Worm (Caenorhabditis elegans) whole organism, L4 larva: ENCODE data around the gene Y75B8A.18.

Experiments used
- F26F4.8 ChIP-seq: fragments of 200-800 bp; sonication (Bioruptor generic); conservative IDR thresholded peaks from 2 replicates; pipeline ENCODE4 v1.3.6; 2022; ENCODE audit warnings: missing genetic modification characterization, missing compliant biosample characterization
- F37D6.2 ChIP-seq: sonication (generic microtip); optimal IDR thresholded peaks from 2 replicates; lab custom pipeline; 2016; ENCODE audit warnings: mild to moderate bottlenecking, missing genetic modification characterization, missing compliant biosample characterization
- F49E8.2 ChIP-seq: sonication (generic microtip); optimal IDR thresholded peaks from 2 replicates; lab custom pipeline; 2016; ENCODE audit warnings: missing compliant biosample characterization, mild to moderate bottlenecking, missing genetic modification characterization, borderline replicate concordance
- R02D3.7 ChIP-seq: fragments of 150-350 bp; sonication (generic microtip); optimal IDR thresholded peaks from 3 replicates; lab custom pipeline; 2014; ENCODE audit warnings: missing biosample characterization, missing genetic modification characterization
- Y105C5A.15 ChIP-seq: fragments of 200-800 bp; sonication (Bioruptor generic); IDR thresholded peaks from 2 replicates; pipeline ENCODE4 v1.3.6; 2022; ENCODE audit warnings: missing genetic modification characterization, missing compliant biosample characterization
- Y48G9A.11 ChIP-seq: fragments of 200-800 bp; sonication (Bioruptor generic); IDR thresholded peaks from 2 replicates; pipeline ENCODE4 v1.3.6; 2022; ENCODE audit warnings: missing genetic modification reagents, missing genetic modification characterization, missing compliant biosample characterization
- Y5F2A.4 ChIP-seq: fragments of 200-800 bp; sonication (Bioruptor generic); optimal IDR thresholded peaks from 2 replicates; lab custom pipeline; 2018; ENCODE audit warnings: mild to moderate bottlenecking, missing genetic modification characterization, missing compliant biosample characterization
- aha-1 ChIP-seq: fragments of 150-350 bp; peaks from one replicate; lab custom pipeline; 2014; ENCODE audit warnings: missing biosample characterization, missing genetic modification characterization
- arid-1 ChIP-seq: fragments of 200-800 bp; sonication (Bioruptor generic); conservative IDR thresholded peaks from 2 replicates; pipeline ENCODE4 v1.3.6; 2022; ENCODE audit warnings: missing genetic modification reagents, missing genetic modification characterization, missing compliant biosample characterization
- attf-4 ChIP-seq: sonication (generic microtip); optimal IDR thresholded peaks from 3 replicates; lab custom pipeline; 2017; ENCODE audit warnings: missing biosample characterization, missing genetic modification characterization
- ceh-28 ChIP-seq: fragments of 150-350 bp; optimal IDR thresholded peaks from 2 replicates; lab custom pipeline; 2014; ENCODE audit warnings: missing biosample characterization, missing genetic modification reagents, missing genetic modification characterization
- ces-1 ChIP-seq: fragments of 150-350 bp; sonication (generic microtip); optimal IDR thresholded peaks from 4 replicates; lab custom pipeline; 2014; ENCODE audit warnings: missing biosample characterization, missing genetic modification reagents, missing genetic modification characterization
- daf-16 ChIP-seq, 3 experiments: sonication (generic microtip); optimal IDR thresholded peaks; 2 replicates each; lab custom pipeline; 2016 to 2017; ENCODE audit warnings: missing genetic modification characterization in 3 of 3, missing genetic modification reagents in 3 of 3, mild to moderate bottlenecking in 2 of 3, missing compliant biosample characterization in 2 of 3, missing biosample characterization in 1 of 3, moderate library complexity in 1 of 3
- daf-19 ChIP-seq: fragments of 200-800 bp; sonication (Bioruptor generic); conservative IDR thresholded peaks from 2 replicates; pipeline ENCODE4 v1.3.6; 2022; ENCODE audit warnings: missing genetic modification characterization, missing compliant biosample characterization
- daf-8 ChIP-seq: fragments of 200-800 bp; sonication (Bioruptor generic); IDR thresholded peaks from 2 replicates; pipeline ENCODE4 v1.3.6; 2022; ENCODE audit warnings: missing genetic modification characterization, missing compliant biosample characterization
- dmd-6 ChIP-seq: fragments of 200-800 bp; sonication (Bioruptor generic); IDR thresholded peaks from 2 replicates; pipeline ENCODE4 v1.3.6; 2022; ENCODE audit warnings: missing genetic modification reagents, missing genetic modification characterization, missing compliant biosample characterization
- duxl-1 ChIP-seq: sonication (generic microtip); optimal IDR thresholded peaks from 2 replicates; lab custom pipeline; 2016; ENCODE audit warnings: mild to moderate bottlenecking, missing genetic modification characterization, moderate library complexity, missing compliant biosample characterization; ENCODE audit not compliant: poor library complexity
- dve-1 ChIP-seq: sonication (generic microtip); optimal IDR thresholded peaks from 2 replicates; lab custom pipeline; 2017; ENCODE audit warnings: antibody characterized with exemption, mild to moderate bottlenecking, missing genetic modification characterization, missing compliant biosample characterization; ENCODE audit not compliant: insufficient read depth
- egl-27 ChIP-seq: sonication (generic microtip); optimal IDR thresholded peaks from 3 replicates; lab custom pipeline; 2017; ENCODE audit warnings: missing biosample characterization, missing genetic modification reagents, missing genetic modification characterization
- egl-43 ChIP-seq: fragments of 200-800 bp; sonication (Bioruptor generic); IDR thresholded peaks from 2 replicates; pipeline ENCODE4 v1.3.6; 2022; ENCODE audit warnings: missing genetic modification reagents, missing genetic modification characterization, missing compliant biosample characterization
- hif-1 ChIP-seq, 2 experiments: sonication (generic microtip); optimal IDR thresholded peaks; 2 replicates each; lab custom pipeline; 2016 to 2017; ENCODE audit warnings: missing compliant biosample characterization in 2 of 2, missing genetic modification characterization in 2 of 2, missing genetic modification reagents in 2 of 2, missing genotype in 2 of 2, mild to moderate bottlenecking in 1 of 2
- hlh-11 ChIP-seq: fragments of 200-800 bp; sonication (Bioruptor generic); optimal IDR thresholded peaks from 2 replicates; lab custom pipeline; 2018; ENCODE audit warnings: mild to moderate bottlenecking, missing genetic modification characterization, missing compliant biosample characterization
- lin-38 ChIP-seq: fragments of 200-800 bp; sonication (Bioruptor generic); IDR thresholded peaks from 2 replicates; pipeline ENCODE4 v1.3.6; 2022; ENCODE audit warnings: missing genetic modification reagents, missing genetic modification characterization, missing compliant biosample characterization
- lin-39 ChIP-seq: fragments of 150-350 bp; optimal IDR thresholded peaks from 2 replicates; lab custom pipeline; 2014; ENCODE audit warnings: missing biosample characterization, missing genetic modification reagents, missing genetic modification characterization
- madf-5 ChIP-seq, 2 experiments: fragments of 200-800 bp; sonication (Bioruptor generic); IDR thresholded peaks; 2 replicates each; pipeline ENCODE4 v1.3.6; 2022; ENCODE audit warnings: missing compliant biosample characterization in 2 of 2, missing genetic modification characterization in 2 of 2
- mdl-1 ChIP-seq, 2 experiments: fragments of 150-350 bp in 1 of 2; sonication (generic microtip) in 1 of 2; optimal IDR thresholded peaks; 2 replicates each; lab custom pipeline; 2014 to 2017; ENCODE audit warnings: missing biosample characterization in 2 of 2, missing genetic modification characterization in 2 of 2
- mdt-29 ChIP-seq: fragments of 200-800 bp; sonication (Bioruptor generic); IDR thresholded peaks from 2 replicates; pipeline ENCODE4 v1.3.6; 2022; ENCODE audit warnings: missing genetic modification reagents, missing genetic modification characterization, missing compliant biosample characterization
- mep-1 ChIP-seq: fragments of 150-350 bp; sonication (generic microtip); optimal IDR thresholded peaks from 3 replicates; lab custom pipeline; 2014; ENCODE audit warnings: missing biosample characterization, missing genetic modification characterization
- mes-2 ChIP-seq: sonication (generic microtip); optimal IDR thresholded peaks from 2 replicates; lab custom pipeline; 2016; ENCODE audit warnings: missing genotype, mild to moderate bottlenecking, missing genetic modification characterization, missing compliant biosample characterization; ENCODE audit not compliant: poor library complexity, severe bottlenecking
- mxl-2 ChIP-seq: fragments of 200-800 bp; sonication (Bioruptor generic); conservative IDR thresholded peaks from 2 replicates; pipeline ENCODE4 v1.3.6; 2022; ENCODE audit warnings: missing genetic modification reagents, missing genetic modification characterization, missing compliant biosample characterization
- mxl-3 ChIP-seq: fragments of 200-800 bp; sonication (Bioruptor generic); optimal IDR thresholded peaks from 2 replicates; lab custom pipeline; 2018; ENCODE audit warnings: mild to moderate bottlenecking, missing genetic modification characterization, missing compliant biosample characterization
- nhr-111 ChIP-seq: fragments of 200-800 bp; sonication (Bioruptor generic); optimal IDR thresholded peaks from 2 replicates; lab custom pipeline; 2018; ENCODE audit warnings: mild to moderate bottlenecking, missing genetic modification characterization, missing compliant biosample characterization
- nhr-237 ChIP-seq: sonication (generic microtip); optimal IDR thresholded peaks from 2 replicates; lab custom pipeline; 2017; ENCODE audit warnings: missing biosample characterization, missing genetic modification characterization
- nhr-28 ChIP-seq: fragments of 150-350 bp; optimal IDR thresholded peaks from 2 replicates; lab custom pipeline; 2014; ENCODE audit warnings: missing biosample characterization, missing genetic modification characterization
- nhr-42 ChIP-seq: fragments of 200-800 bp; sonication (Bioruptor generic); IDR thresholded peaks from 2 replicates; pipeline ENCODE4 v1.3.6; 2022; ENCODE audit warnings: missing genetic modification characterization, missing compliant biosample characterization
- nhr-6 ChIP-seq: fragments of 150-350 bp; optimal IDR thresholded peaks from 2 replicates; lab custom pipeline; 2014; ENCODE audit warnings: missing biosample characterization, missing genetic modification characterization
- nhr-76 ChIP-seq: fragments of 150-350 bp; optimal IDR thresholded peaks from 2 replicates; lab custom pipeline; 2014; ENCODE audit warnings: missing biosample characterization, missing genetic modification characterization
- nhr-77 ChIP-seq: fragments of 150-350 bp; optimal IDR thresholded peaks from 2 replicates; lab custom pipeline; 2014; ENCODE audit warnings: missing biosample characterization, missing genetic modification characterization
- pqm-1 ChIP-seq: sonication (generic microtip); optimal IDR thresholded peaks from 2 replicates; lab custom pipeline; 2017; ENCODE audit warnings: missing biosample characterization, missing genetic modification characterization
- rbr-2 ChIP-seq: sonication (generic microtip); optimal IDR thresholded peaks from 2 replicates; lab custom pipeline; 2016; ENCODE audit warnings: missing genotype, missing genetic modification characterization, missing compliant biosample characterization
- sdz-12 ChIP-seq: fragments of 200-800 bp; sonication (Bioruptor generic); optimal IDR thresholded peaks from 2 replicates; lab custom pipeline; 2018; ENCODE audit warnings: mild to moderate bottlenecking, missing genetic modification characterization, missing compliant biosample characterization
- set-16 ChIP-seq: fragments of 200-800 bp; sonication (Bioruptor generic); IDR thresholded peaks from 2 replicates; pipeline ENCODE4 v1.3.6; 2022; ENCODE audit warnings: missing genetic modification reagents, missing genetic modification characterization, missing compliant biosample characterization
- skn-1 ChIP-seq: fragments of 150-350 bp; optimal IDR thresholded peaks from 2 replicates; lab custom pipeline; 2014; ENCODE audit warnings: missing biosample characterization, missing genetic modification characterization
- snpc-1.2 ChIP-seq: fragments of 200-800 bp; sonication (Bioruptor generic); IDR thresholded peaks from 2 replicates; pipeline ENCODE4 v1.3.6; 2022; ENCODE audit warnings: missing genetic modification reagents, missing genetic modification characterization, missing compliant biosample characterization
- snpc-4 ChIP-seq: fragments of 150-350 bp; optimal IDR thresholded peaks from 2 replicates; lab custom pipeline; 2014; ENCODE audit warnings: missing biosample characterization, missing genetic modification characterization
- tag-97 ChIP-seq: fragments of 200-800 bp; sonication (Bioruptor generic); IDR thresholded peaks from 2 replicates; pipeline ENCODE4 v1.3.6; 2022; ENCODE audit warnings: missing genetic modification characterization, missing compliant biosample characterization
- tra-1 ChIP-seq: fragments of 200-800 bp; sonication (Bioruptor generic); IDR thresholded peaks from 2 replicates; pipeline ENCODE4 v1.3.6; 2022; ENCODE audit warnings: missing genetic modification reagents, missing genetic modification characterization, missing compliant biosample characterization
- unc-62 ChIP-seq, 3 experiments: fragments of 150-350 bp in 1 of 3; sonication (generic microtip); optimal IDR thresholded peaks in 2 of 3; peaks in 1 of 3; 1 replicate in 1 of 3; 2 replicates in 2 of 3; lab custom pipeline; 2014 to 2017; ENCODE audit warnings: missing biosample characterization in 3 of 3, missing genetic modification characterization in 3 of 3, missing genetic modification reagents in 3 of 3, missing genotype in 1 of 3
- ztf-7 ChIP-seq: fragments of 150-350 bp; optimal IDR thresholded peaks from 2 replicates; lab custom pipeline; 2014; ENCODE audit warnings: missing biosample characterization, missing genetic modification characterization

The Y75B8A.18 gene

DNA sequence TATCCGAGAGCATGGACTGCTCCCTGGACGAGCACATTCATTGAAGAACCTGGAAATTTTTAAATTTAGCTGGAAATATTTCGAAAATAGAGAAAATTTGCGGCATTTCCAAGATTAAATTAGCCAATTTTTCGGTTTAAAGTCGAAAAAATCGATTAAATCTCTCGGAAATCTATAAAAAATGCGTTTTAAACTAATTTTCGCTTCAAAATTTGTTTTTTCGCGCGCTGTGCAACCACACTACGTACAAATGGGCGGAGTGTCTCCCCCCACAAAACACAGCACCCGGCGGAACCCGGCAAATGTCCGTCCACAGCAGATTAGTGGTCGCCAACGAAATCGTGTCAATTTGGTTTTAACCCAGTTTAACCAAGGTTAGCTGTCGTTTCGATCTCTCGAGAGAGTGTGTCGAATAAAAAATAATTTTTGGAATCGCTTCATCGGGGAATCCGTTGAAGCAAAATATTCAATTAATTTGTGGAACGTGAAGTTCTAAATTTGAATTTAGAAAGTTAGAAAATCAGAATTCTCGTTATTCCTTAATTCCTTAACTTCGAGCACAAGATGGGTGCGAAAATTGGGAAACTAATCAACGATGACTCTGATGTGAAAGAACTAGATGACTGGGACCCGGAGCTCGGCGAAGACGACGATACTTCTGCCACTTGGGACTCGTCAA, 24.2 kb upstream of the Y75B8A.18 start, which contains the start of the genes tim-1 and Y75B8A.23 (continued):
- TF ChIP-seq unc-62 (GFP tag; optimal IDR thresholded peaks at IDR 0.05 in 1 of 2; lab: Kevin White, UChicago) (peak in 1 of 2 experiments; percentile 97), unc-62 (tag; optimal IDR thresholded peaks at IDR 0.05; lab: Kevin White, UChicago) (no peak), madf-5 (GFP tag; IDR thresholded peaks at IDR 0.05; lab: Robert Waterston, UW) (no peak), ces-1 (GFP tag; lab: Kevin White, UChicago) (no peak), tag-97 (GFP tag; lab: Robert Waterston, UW) (no peak), nhr-6 (tag; lab: Kevin White, UChicago) (peak; percentile 91), nhr-42 (GFP tag; lab: Robert Waterston, UW) (peak; percentile 84), nhr-76 (tag; lab: Kevin White, UChicago) (no peak), F37D6.2 (tag; lab: Kevin White, UChicago) (peak; percentile 69), nhr-77 (tag; lab: Kevin White, UChicago) (peak; percentile 92), ceh-28 (tag; lab: Kevin White, UChicago) (no peak), nhr-237 (no peak), set-16 (GFP tag; lab: Robert Waterston, UW) (peak; percentile 26; the same call in 1 of the 2 replicates), lin-39 (tag; lab: Kevin White, UChicago) (no peak), nhr-28 (tag; lab: Kevin White, UChicago) (peak; percentile 92), mep-1 (tag; lab: Kevin White, UChicago) (peak; percentile 98), aha-1 (tag; lab: Kevin White, UChicago) (peak; percentile 99), mes-2 (tag; lab: Kevin White, UChicago) (peak; percentile 96), nhr-111 (GFP tag; lab: Kevin White, UChicago) (no peak), daf-16 (GFP tag; optimal IDR thresholded peaks at IDR 0.05; lab: Kevin White, UChicago) (peak; percentile 56 to 87), daf-16 (tag; optimal IDR thresholded peaks at IDR 0.05; lab: Kevin White, UChicago) (peak; percentile 88), Y105C5A.15 (GFP tag; lab: Robert Waterston, UW) (peak; percentile 85), arid-1 (GFP tag; lab: Robert Waterston, UW) (peak; percentile 89), F49E8.2 (tag; lab: Kevin White, UChicago) (peak; percentile 93), egl-43 (peak; percentile 80), dve-1 (tag; lab: Kevin White, UChicago) (peak; percentile 98), lin-38 (peak; percentile 93), sdz-12 (peak; percentile 79), mxl-2 (GFP tag; lab: Robert Waterston, UW) (no peak), rbr-2 (tag; lab: Kevin White, UChicago) (peak; percentile 92), tra-1 (0 out of 2 replicates have a peak, but pooled peaks have one; percentile 31), hif-1 (tag; optimal IDR thresholded peaks at IDR 0.05; lab: Kevin White, UChicago) (peak; percentile 24 to 73), mxl-3 (GFP tag; lab: Kevin White, UChicago) (no peak), snpc-4 (tag; lab: Kevin White, UChicago) (peak; percentile 99), hlh-11 (tag; lab: Kevin White, UChicago) (peak; percentile 90), attf-4 (no peak), Y48G9A.11 (GFP tag; lab: Robert Waterston, UW) (peak; percentile 57), duxl-1 (peak; percentile 86), dmd-6 (peak; percentile 87), R02D3.7 (peak; percentile 33), daf-19 (GFP tag; lab: Robert Waterston, UW) (no peak), snpc-1.2 (peak; percentile 84), mdt-29 (GFP tag; lab: Robert Waterston, UW) (peak; percentile 92), pqm-1 (tag; lab: Kevin White, UChicago) (peak; percentile 37), F26F4.8 (no peak), ztf-7 (tag; lab: Kevin White, UChicago) (peak; percentile 87), skn-1 (no peak), egl-27 (peak; percentile 11), daf-8 (0 out of 2 replicates have a peak, but pooled peaks have one; percentile 52), mdl-1 (tag; optimal IDR thresholded peaks at IDR 0.05; lab: Kevin White, UChicago) (peak; percentile 49 to 73), Y5F2A.4 (GFP tag; lab: Kevin White, UChicago) (peak; percentile 54)
